Fruit fly (Drosophila melanogaster): ENCODE results near the gene SdhBL.

- TF ChIP-seq CTCF (optimal IDR thresholded peaks at IDR 0.05) (no peak), CG8478 (optimal IDR thresholded peaks at IDR 0.05) (no peak)
These were observed 24.6 kb upstream of the SdhBL start for dm6 chrX:18869489-18870132.

Data from S2 (cell line).